Worm (Caenorhabditis elegans) whole organism, L1 larva: ENCODE data around the gene F21A3.2.

Source experiments
- ceh-82 ChIP-seq, 3 experiments: fragments of 150-350 bp in 1 of 3; sonication (generic microtip) in 2 of 3; optimal IDR thresholded peaks; 2 replicates each; lab custom pipeline; 2014 to 2017; ENCODE audit warnings: missing biosample characterization in 3 of 3, missing genetic modification characterization in 3 of 3
- hlh-17 ChIP-seq: fragments of 200-800 bp; sonication (Bioruptor generic); optimal IDR thresholded peaks from 2 replicates; lab custom pipeline; 2018; ENCODE audit warnings: missing genetic modification characterization, mild to moderate bottlenecking, missing compliant biosample characterization, moderate library complexity, borderline replicate concordance
- lin-15B ChIP-seq: fragments of 150-350 bp; sonication (generic microtip); optimal IDR thresholded peaks from 3 replicates; lab custom pipeline; 2014; ENCODE audit warnings: missing biosample characterization, missing genetic modification characterization
- nhr-19 ChIP-seq: fragments of 200-800 bp; sonication (Bioruptor generic); conservative IDR thresholded peaks from 2 replicates; pipeline ENCODE4 v1.3.6; 2022; ENCODE audit warnings: missing genetic modification characterization, missing compliant biosample characterization
- nhr-76 ChIP-seq: sonication (generic microtip); optimal IDR thresholded peaks from 2 replicates; lab custom pipeline; 2017; ENCODE audit warnings: missing biosample characterization, missing genetic modification characterization
- nhr-90 ChIP-seq: sonication (generic microtip); optimal IDR thresholded peaks from 2 replicates; lab custom pipeline; 2016; ENCODE audit warnings: mild to moderate bottlenecking, missing genetic modification characterization, missing compliant biosample characterization; ENCODE audit not compliant: poor library complexity
- sptf-1 ChIP-seq: fragments of 150-350 bp; optimal IDR thresholded peaks from 2 replicates; lab custom pipeline; 2014; ENCODE audit warnings: missing biosample characterization, missing genetic modification characterization

DNA sequence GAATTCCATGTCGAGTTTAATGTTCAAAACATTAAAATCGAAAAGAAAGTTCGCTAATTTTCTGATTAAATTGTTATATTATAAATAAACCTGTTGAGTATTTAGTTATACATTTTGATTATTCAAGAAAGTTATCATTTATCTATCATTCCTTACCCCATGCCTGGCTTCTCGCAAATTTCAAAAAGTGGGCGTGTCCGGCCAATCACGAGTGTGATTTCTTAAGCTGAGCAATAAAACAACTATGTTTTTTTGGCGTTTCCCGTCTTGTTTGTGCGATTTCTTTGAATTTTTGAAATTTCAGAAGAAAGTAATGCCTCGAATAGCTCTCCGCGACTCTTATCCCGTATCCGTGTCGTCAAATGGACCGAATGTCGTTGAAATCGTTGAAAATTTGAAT is 38.8 kb upstream of the F21A3.2 start, which contains the start of gene fbxa-94:
- TF ChIP-seq ceh-82 (tag; optimal IDR thresholded peaks at IDR 0.05; lab: Kevin White, UChicago) (no peak), lin-15B (tag; lab: Kevin White, UChicago) (no peak), hlh-17 (no peak), nhr-19 (GFP tag; lab: Robert Waterston, UW) (no peak), sptf-1 (tag; lab: Kevin White, UChicago) (no peak), nhr-90 (tag; lab: Kevin White, UChicago) (no peak), nhr-76 (tag; lab: Kevin White, UChicago) (no peak)
